Fruit fly (Drosophila melanogaster) ovary, adult (tissue): ENCODE measurements around the gene CG44088.

Experiments used
- CG17801 ChIP-seq: fragments of 200-800 bp; optimal IDR thresholded peaks from 2 replicates; lab custom pipeline; 2019; ENCODE audit warnings: missing biosample characterization, mild to moderate bottlenecking, missing genetic modification characterization, moderate library complexity; ENCODE audit not compliant: partially characterized antibody

CG44088 gene

dm6 chr3R:4780721-4781120, 5.9 kb upstream of the CG44088 start:
- TF ChIP-seq CG17801 (GFP tag; lab: Kevin White, UChicago): no peak

- no peak for TF ChIP-seq CG17801 (GFP tag; lab: Kevin White, UChicago)
These were observed 5.4 kb upstream of the CG44088 start, which contains the start of gene CG14655 for dm6 chr3R:4780262-4780661. CG14655 (minus strand) TSS chr3R:4780302.

- no peak for TF ChIP-seq CG17801 (GFP tag; lab: Kevin White, UChicago)
These were observed 518 bp upstream of the CG44088 start for dm6 chr3R:4775371-4775770.

dm6 chr3R:4773097-4773496, 1.8 kb downstream of the CG44088 start, which contains the start of gene CG44098:
CG44098 (minus strand) TSS chr3R:4773197.
- TF ChIP-seq CG17801 (GFP tag; lab: Kevin White, UChicago): no peak

- no peak for TF ChIP-seq CG17801 (GFP tag; lab: Kevin White, UChicago)
These were observed 3.5 kb downstream of the CG44088 start for dm6 chr3R:4771319-4771718.

- TF ChIP-seq CG17801 (GFP tag; lab: Kevin White, UChicago): no peak
These were observed 6.1 kb downstream of the CG44088 start for dm6 chr3R:4768711-4769239.

dm6 chr3R:4761372-4761771, 13.5 kb downstream of the CG44088 start:
- TF ChIP-seq CG17801 (GFP tag; lab: Kevin White, UChicago): no peak

dm6 chr3R:4749735-4750134, 25.1 kb downstream of the CG44088 start, which contains the start of gene atms:
atms (plus strand) TSS chr3R:4750035.
- no peak for TF ChIP-seq CG17801 (GFP tag; lab: Kevin White, UChicago)

dm6 chr3R:4748888-4749717, 25.8 kb downstream of the CG44088 start, which contains the start of gene tacc:
tacc (minus strand) TSS chr3R:4749056.
- no peak for TF ChIP-seq CG17801 (GFP tag; lab: Kevin White, UChicago)

dm6 chr3R:4747292-4747691, 27.6 kb downstream of the CG44088 start:
- no peak for TF ChIP-seq CG17801 (GFP tag; lab: Kevin White, UChicago)

- TF ChIP-seq CG17801 (GFP tag; lab: Kevin White, UChicago): no peak
These were observed 28.6 kb downstream of the CG44088 start for dm6 chr3R:4746189-4746771.

dm6 chr3R:4745544-4745943, 29.3 kb downstream of the CG44088 start:
- no peak for TF ChIP-seq CG17801 (GFP tag; lab: Kevin White, UChicago)

dm6 chr3R:4740592-4741500, 34.0 kb downstream of the CG44088 start:
- peak; percentile 68 for TF ChIP-seq CG17801 (GFP tag; lab: Kevin White, UChicago)
